Worm (Caenorhabditis elegans) whole organism, midembryonic: Measurements from ENCODE around the gene ZK470.4.

ENCODE experiments used
- cog-1 ChIP-seq: sonication (generic microtip); optimal IDR thresholded peaks from 2 replicates; lab custom pipeline; 2016; ENCODE audit warnings: missing genetic modification characterization, missing compliant biosample characterization
- flt-1 ChIP-seq: fragments of 200-800 bp; sonication (Bioruptor generic); IDR thresholded peaks from 2 replicates; pipeline ENCODE4 v1.3.6; 2022; ENCODE audit warnings: missing genetic modification characterization, missing compliant biosample characterization
- med-1 ChIP-seq: sonication (generic microtip); optimal IDR thresholded peaks from 2 replicates; lab custom pipeline; 2017; ENCODE audit warnings: missing genetic modification characterization, mild to moderate bottlenecking, missing compliant biosample characterization, antibody characterized with exemption, missing genetic modification reagents; ENCODE audit not compliant: insufficient read depth
- ztf-23 ChIP-seq: fragments of 200-800 bp; sonication (Bioruptor generic); IDR thresholded peaks from 2 replicates; pipeline ENCODE4 v1.3.6; 2022; ENCODE audit warnings: missing genetic modification reagents, missing genetic modification characterization, missing compliant biosample characterization
- ztf-29 ChIP-seq: fragments of 200-800 bp; sonication (Bioruptor generic); IDR thresholded peaks from 2 replicates; pipeline ENCODE4 v1.3.6; 2022; ENCODE audit warnings: missing genetic modification reagents, missing genetic modification characterization, missing compliant biosample characterization

- TF ChIP-seq flt-1 (GFP tag; lab: Robert Waterston, UW) (no peak), cog-1 (no peak), ztf-23 (GFP tag; lab: Robert Waterston, UW) (no peak), med-1 (GFP tag; lab: Kevin White, UChicago) (no peak), ztf-29 (GFP tag; lab: Robert Waterston, UW) (no peak)
Measured at ce11 chrX:4142648-4143259, 3.2 kb upstream of the ZK470.4 start.
